Worm (Caenorhabditis elegans): Measurements from ENCODE around the gene rdy-2.

- TF ChIP-seq hlh-15 (tag; optimal IDR thresholded peaks at IDR 0.05) (no peak), ceh-14 (tag; optimal IDR thresholded peaks at IDR 0.05) (no peak), ceh-30 (tag; optimal IDR thresholded peaks at IDR 0.05) (no peak), K09A11.1 (tag; optimal IDR thresholded peaks at IDR 0.05; ENCODE audit: insufficient read depth) (no peak), pqm-1 (tag; optimal IDR thresholded peaks at IDR 0.05) (no peak), ets-4 (tag; optimal IDR thresholded peaks at IDR 0.05) (no peak), ceh-19 (GFP tag; optimal IDR thresholded peaks at IDR 0.05) (no peak), hlh-8 (tag; optimal IDR thresholded peaks at IDR 0.05) (no peak), C38D4.7 (GFP tag; optimal IDR thresholded peaks at IDR 0.05) (no peak), madf-2 (tag; optimal IDR thresholded peaks at IDR 0.05) (no peak), pha-4 (tag; optimal IDR thresholded peaks at IDR 0.05) (no peak), hlh-30 (tag; optimal IDR thresholded peaks at IDR 0.05; ENCODE audit: insufficient read depth) (no peak), ama-1 (optimal IDR thresholded peaks at IDR 0.05) (no peak), sdc-2 (tag; optimal IDR thresholded peaks at IDR 0.05) (no peak)
Observed at ce11 chrV:13647185-13647584, 46.4 kb upstream of the rdy-2 start.

Data from whole organism, late embryonic.